Worm (Caenorhabditis elegans): Measurements from ENCODE around the gene srg-31.

DNA sequence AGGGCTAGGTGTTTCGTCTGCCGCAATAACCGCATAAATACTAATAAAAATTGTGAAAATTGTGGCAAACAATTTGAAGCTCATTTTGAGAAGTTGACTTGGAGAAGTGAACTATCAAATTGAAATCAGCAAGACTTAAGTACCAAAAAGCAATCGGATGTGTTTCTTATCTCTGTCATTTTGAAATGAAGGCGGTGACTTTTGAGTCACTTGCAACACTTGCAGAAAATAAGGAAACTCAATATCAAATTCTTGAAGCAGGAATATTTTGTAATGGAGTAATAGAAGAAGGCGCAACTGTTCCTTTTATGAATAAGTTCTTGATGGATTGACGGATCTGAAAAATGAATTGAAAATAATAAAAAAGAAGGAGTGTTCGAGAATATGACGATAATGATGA is 2.4 kb downstream of the srg-31 start, which contains the start of gene T07H8.11:
- TF ChIP-seq unc-130 (GFP tag; optimal IDR thresholded peaks at IDR 0.05) (no peak), ceh-58 (GFP tag; IDR thresholded peaks at IDR 0.05) (no peak), lir-1 (GFP tag; conservative IDR thresholded peaks at IDR 0.05) (no peak), rec-8 (tag; optimal IDR thresholded peaks at IDR 0.05) (no peak), F22D6.2 (tag; optimal IDR thresholded peaks at IDR 0.05) (no peak), ztf-3 (GFP tag; optimal IDR thresholded peaks at IDR 0.05) (no peak), madf-8 (GFP tag; conservative IDR thresholded peaks at IDR 0.05) (no peak), lin-40 (tag; optimal IDR thresholded peaks at IDR 0.05) (no peak), attf-6 (GFP tag; IDR thresholded peaks at IDR 0.05) (no peak), hlh-26 (GFP tag; conservative IDR thresholded peaks at IDR 0.05) (no peak), pha-4 (tag; optimal IDR thresholded peaks at IDR 0.05) (no peak), Y95B8A.8 (GFP tag; IDR thresholded peaks at IDR 0.05) (no peak)

All from whole organism, young adult.